Fruit fly (Drosophila melanogaster) whole organism, embryonic: ENCODE measurements around the gene RabX5.
A peak's percentile ranks its signal among the peaks of the same experiment; 100 is the strongest.

ENCODE experiments used
- Atf6 ChIP-seq: fragments of 200-800 bp; sonication (Bioruptor generic); IDR thresholded peaks from 2 replicates; pipeline ENCODE4 v1.3.6; 2022; ENCODE audit warnings: missing biosample characterization, missing genetic modification characterization
- CG10543 ChIP-seq: fragments of 200-800 bp; sonication (Bioruptor generic); optimal IDR thresholded peaks from 3 replicates; lab custom pipeline; 2017; ENCODE audit warnings: missing biosample characterization, mild to moderate bottlenecking, missing genetic modification characterization, moderate library complexity
- CG10654 ChIP-seq: fragments of 200-800 bp; sonication (Bioruptor generic); optimal IDR thresholded peaks from 2 replicates; lab custom pipeline; 2016; ENCODE audit warnings: missing biosample characterization, missing genetic modification characterization
- CG10959 ChIP-seq: fragments of 200-800 bp; sonication (Bioruptor generic); IDR thresholded peaks from 2 replicates; pipeline ENCODE4 v1.3.6; 2022; ENCODE audit warnings: missing biosample characterization, missing genetic modification characterization
- CG12071 ChIP-seq: fragments of 200-800 bp; sonication (Bioruptor generic); optimal IDR thresholded peaks from 3 replicates; lab custom pipeline; 2018; ENCODE audit warnings: missing biosample characterization, mild to moderate bottlenecking, missing genetic modification characterization
- CG15514 ChIP-seq: fragments of 200-800 bp; sonication (Bioruptor generic); optimal IDR thresholded peaks from 3 replicates; lab custom pipeline; 2017; ENCODE audit warnings: missing biosample characterization, missing genetic modification characterization, mild to moderate bottlenecking, moderate library complexity, missing genetic modification reagents
- CG16813 ChIP-seq: fragments of 200-800 bp; sonication (Bioruptor generic); IDR thresholded peaks from 3 replicates; pipeline ENCODE4 v1.3.6; 2022; ENCODE audit warnings: missing biosample characterization, missing genetic modification characterization; ENCODE audit not compliant: partially characterized antibody
- CG1792 ChIP-seq: fragments of 200-800 bp; sonication (Bioruptor generic); optimal IDR thresholded peaks from 2 replicates; lab custom pipeline; 2016; ENCODE audit warnings: missing biosample characterization, missing genetic modification characterization
- CG18619 ChIP-seq: fragments of 200-800 bp; sonication (Bioruptor generic); optimal IDR thresholded peaks from 3 replicates; lab custom pipeline; 2017; ENCODE audit warnings: missing biosample characterization, mild to moderate bottlenecking, missing genetic modification characterization
- CG32532 ChIP-seq: fragments of 200-800 bp; sonication (Bioruptor generic); IDR thresholded peaks from 2 replicates; pipeline ENCODE4 v1.3.6; 2022; ENCODE audit warnings: missing biosample characterization, missing genetic modification characterization
- CG34422 ChIP-seq: fragments of 200-800 bp; sonication (Bioruptor generic); IDR thresholded peaks from 3 replicates; pipeline ENCODE4 v1.3.6; 2022; ENCODE audit warnings: missing biosample characterization, missing genetic modification characterization
- CG3838 ChIP-seq: fragments of 200-800 bp; sonication (Bioruptor generic); optimal IDR thresholded peaks from 3 replicates; lab custom pipeline; 2016; ENCODE audit warnings: missing biosample characterization, missing genetic modification characterization
- CG3995 ChIP-seq: fragments of 200-800 bp; sonication (Bioruptor generic); optimal IDR thresholded peaks from 3 replicates; lab custom pipeline; 2016; ENCODE audit warnings: missing biosample characterization, missing genetic modification characterization
- CG43689 ChIP-seq: fragments of 200-800 bp; sonication (Bioruptor generic); IDR thresholded peaks from 2 replicates; pipeline ENCODE4 v1.3.6; 2022; ENCODE audit warnings: missing biosample characterization, missing genetic modification characterization
- CG4820 ChIP-seq: fragments of 200-800 bp; sonication (Bioruptor generic); optimal IDR thresholded peaks from 3 replicates; lab custom pipeline; 2016; ENCODE audit warnings: missing biosample characterization, missing genetic modification characterization
- CG6683 ChIP-seq: fragments of 200-800 bp; sonication (Bioruptor generic); optimal IDR thresholded peaks from 2 replicates; lab custom pipeline; 2017; ENCODE audit warnings: missing biosample characterization, mild to moderate bottlenecking, missing genetic modification characterization, missing genetic modification reagents
- CG7987 ChIP-seq: fragments of 200-800 bp; sonication (Bioruptor generic); optimal IDR thresholded peaks from 2 replicates; lab custom pipeline; 2018; ENCODE audit warnings: missing biosample characterization, mild to moderate bottlenecking, missing genetic modification characterization, moderate library complexity
- CG8944 ChIP-seq: fragments of 200-800 bp; sonication (Bioruptor generic); optimal IDR thresholded peaks from 3 replicates; lab custom pipeline; 2016; ENCODE audit warnings: missing biosample characterization, missing genetic modification characterization
- CG9609 ChIP-seq: fragments of 200-800 bp; sonication (Bioruptor generic); optimal IDR thresholded peaks from 3 replicates; lab custom pipeline; 2016; ENCODE audit warnings: missing biosample characterization, missing genetic modification characterization
- Dbx ChIP-seq: fragments of 200-800 bp; sonication (Bioruptor generic); IDR thresholded peaks from 3 replicates; pipeline ENCODE4 v1.3.6; 2022; ENCODE audit warnings: missing biosample characterization, missing genetic modification characterization
- Drgx ChIP-seq: fragments of 200-800 bp; sonication (Bioruptor generic); IDR thresholded peaks from 2 replicates; pipeline ENCODE4 v1.3.6; 2022; ENCODE audit warnings: missing biosample characterization, missing genetic modification characterization
- Eip74EF ChIP-seq, 2 experiments: fragments of 200-800 bp in 1 of 2; fragments of >200 bp in 1 of 2; sonication (Bioruptor generic) in 1 of 2; optimal IDR thresholded peaks; 2 replicates each; lab custom pipeline; 2017 to 2019; ENCODE audit warnings: missing biosample characterization in 2 of 2, missing genetic modification characterization in 2 of 2, mild to moderate bottlenecking in 1 of 2, moderate library complexity in 1 of 2
- HLH4C ChIP-seq: fragments of 200-800 bp; sonication (Bioruptor generic); IDR thresholded peaks from 3 replicates; pipeline ENCODE4 v1.3.6; 2022; ENCODE audit warnings: missing biosample characterization, missing genetic modification characterization; ENCODE audit not compliant: partially characterized antibody
- MBD-R2 ChIP-seq: fragments of 200-800 bp; sonication (Bioruptor generic); IDR thresholded peaks from 2 replicates; pipeline ENCODE4 v1.3.6; 2022; ENCODE audit warnings: missing biosample characterization, missing genetic modification characterization
- NFAT ChIP-seq: fragments of 200-800 bp; sonication (Bioruptor generic); IDR thresholded peaks from 2 replicates; pipeline ENCODE4 v1.3.6; 2022; ENCODE audit warnings: missing biosample characterization, missing genetic modification characterization
- Oaz ChIP-seq: fragments of 200-800 bp; sonication (Bioruptor generic); IDR thresholded peaks from 2 replicates; pipeline ENCODE4 v1.3.6; 2022; ENCODE audit warnings: missing biosample characterization, missing genetic modification characterization
- Oli ChIP-seq: fragments of 200-800 bp; sonication (Bioruptor generic); optimal IDR thresholded peaks from 2 replicates; lab custom pipeline; 2018; ENCODE audit warnings: missing biosample characterization, mild to moderate bottlenecking, missing genetic modification characterization, moderate library complexity
- Optix ChIP-seq: fragments of 200-800 bp; sonication (Bioruptor generic); IDR thresholded peaks from 3 replicates; pipeline ENCODE4 v1.3.6; 2022; ENCODE audit warnings: missing biosample characterization, missing genetic modification characterization
- Sin3A ChIP-seq: fragments of >200 bp; optimal IDR thresholded peaks from 2 replicates; lab custom pipeline; 2018
- Sox102F ChIP-seq: fragments of 200-800 bp; sonication (Bioruptor generic); optimal IDR thresholded peaks from 2 replicates; lab custom pipeline; 2018; ENCODE audit warnings: missing biosample characterization, mild to moderate bottlenecking, missing genetic modification characterization, moderate library complexity
- Sry-δ ChIP-seq: fragments of 200-800 bp; sonication (Bioruptor generic); optimal IDR thresholded peaks from 2 replicates; lab custom pipeline; 2016; ENCODE audit warnings: missing biosample characterization, missing genetic modification characterization
- al ChIP-seq: fragments of 200-800 bp; sonication (Bioruptor generic); IDR thresholded peaks from 2 replicates; pipeline ENCODE4 v1.3.6; 2022; ENCODE audit warnings: missing biosample characterization, missing genetic modification characterization
- bowl ChIP-seq: fragments of 200-800 bp; sonication (Bioruptor generic); IDR thresholded peaks from 2 replicates; pipeline ENCODE4 v1.3.6; 2022; ENCODE audit warnings: missing biosample characterization, missing genetic modification characterization
- croc ChIP-seq: fragments of 200-800 bp; sonication (Bioruptor generic); conservative IDR thresholded peaks from 3 replicates; pipeline ENCODE4 v1.3.6; 2022; ENCODE audit warnings: missing biosample characterization, missing genetic modification characterization
- crol ChIP-seq: fragments of 200-800 bp; sonication (Bioruptor generic); IDR thresholded peaks from 2 replicates; pipeline ENCODE4 v1.3.6; 2022; ENCODE audit warnings: missing biosample characterization, missing genetic modification characterization
- dpn ChIP-seq, 2 experiments: fragments of 200-800 bp; sonication (Bioruptor generic); optimal IDR thresholded peaks; 3 replicates each; lab custom pipeline; 2016; ENCODE audit warnings: missing biosample characterization in 2 of 2, missing genetic modification characterization in 2 of 2
- grau ChIP-seq: fragments of 200-800 bp; optimal IDR thresholded peaks from 3 replicates; lab custom pipeline; 2019; ENCODE audit warnings: missing biosample characterization, mild to moderate bottlenecking, missing genetic modification characterization, moderate library complexity
- gsb ChIP-seq: fragments of 200-800 bp; sonication (Bioruptor generic); IDR thresholded peaks from 2 replicates; pipeline ENCODE4 v1.3.6; 2022; ENCODE audit warnings: missing biosample characterization, missing genetic modification characterization
- ham ChIP-seq: fragments of 200-800 bp; sonication (Bioruptor generic); IDR thresholded peaks from 2 replicates; pipeline ENCODE4 v1.3.6; 2022; ENCODE audit warnings: missing biosample characterization, missing genetic modification characterization
- her ChIP-seq: fragments of 200-800 bp; sonication (Bioruptor generic); optimal IDR thresholded peaks from 2 replicates; lab custom pipeline; 2016; ENCODE audit warnings: missing biosample characterization, missing genetic modification characterization
- hkb ChIP-seq, 2 experiments: fragments of 200-800 bp in 1 of 2; fragments of >200 bp in 1 of 2; sonication (Bioruptor generic) in 1 of 2; IDR thresholded peaks in 1 of 2; optimal IDR thresholded peaks in 1 of 2; 2 replicates each; pipeline versions ENCODE4 v1.3.6 to Lab custom; 2017 to 2022; ENCODE audit warnings: missing biosample characterization in 1 of 2, missing genetic modification characterization in 1 of 2
- inv ChIP-seq: fragments of 200-800 bp; sonication (Bioruptor generic); IDR thresholded peaks from 2 replicates; pipeline ENCODE4 v1.3.6; 2022; ENCODE audit warnings: missing biosample characterization, missing genetic modification characterization; ENCODE audit not compliant: partially characterized antibody
- jing ChIP-seq: fragments of 200-800 bp; sonication (Bioruptor generic); optimal IDR thresholded peaks from 2 replicates; lab custom pipeline; 2018; ENCODE audit warnings: missing biosample characterization, mild to moderate bottlenecking, missing genetic modification characterization
- lbe ChIP-seq: fragments of 200-800 bp; sonication (Bioruptor generic); optimal IDR thresholded peaks from 2 replicates; lab custom pipeline; 2016; ENCODE audit warnings: missing biosample characterization, mild to moderate bottlenecking, missing genetic modification characterization
- row ChIP-seq: fragments of 200-800 bp; sonication (Bioruptor generic); IDR thresholded peaks from 3 replicates; pipeline ENCODE4 v1.3.6; 2022; ENCODE audit warnings: missing biosample characterization, missing genetic modification characterization
- shn ChIP-seq: fragments of 200-800 bp; sonication (Bioruptor generic); optimal IDR thresholded peaks from 3 replicates; lab custom pipeline; 2016; ENCODE audit warnings: missing biosample characterization, missing genetic modification characterization
- sr ChIP-seq: fragments of 200-800 bp; sonication (Bioruptor generic); IDR thresholded peaks from 3 replicates; pipeline ENCODE4 v1.3.6; 2022; ENCODE audit warnings: missing biosample characterization, missing genetic modification characterization
- stc ChIP-seq: fragments of 200-800 bp; sonication (Bioruptor generic); IDR thresholded peaks from 2 replicates; pipeline ENCODE4 v1.3.6; 2022; ENCODE audit warnings: missing biosample characterization, missing genetic modification characterization
- unpg ChIP-seq: fragments of 200-800 bp; sonication (Bioruptor generic); optimal IDR thresholded peaks from 3 replicates; lab custom pipeline; 2018; ENCODE audit warnings: missing biosample characterization, mild to moderate bottlenecking, missing genetic modification characterization, moderate library complexity
- zfh2 ChIP-seq: fragments of 200-800 bp; sonication (Bioruptor generic); optimal IDR thresholded peaks from 2 replicates; lab custom pipeline; 2016; ENCODE audit warnings: missing biosample characterization, missing genetic modification characterization

The RabX5 gene

dm6 chr3L:1639185-1639812 lies 30.6 kb downstream of the RabX5 start, which contains the start of the genes Mettl2 and Bgb (continued):
- TF ChIP-seq row (GFP tag; lab: Robert Waterston, UW), result peak; percentile 95
- TF ChIP-seq CG10959, result peak; percentile 67
- TF ChIP-seq stc, result 0 out of 2 replicates have a peak, but pooled peaks have one; percentile 39
- TF ChIP-seq Atf6 (GFP tag; lab: Robert Waterston, UW), result peak; percentile 52; the same call in 1 of the 2 replicates
- no peak for TF ChIP-seq CG3838 (GFP tag; lab: Kevin White, UChicago)
- TF ChIP-seq sr (GFP tag; lab: Robert Waterston, UW), result no peak
- peak; percentile 81 for TF ChIP-seq CG9609 (GFP tag; lab: Kevin White, UChicago)
- TF ChIP-seq zfh2, result peak; percentile 91
- peak; percentile 60 for TF ChIP-seq Sox102F
- TF ChIP-seq Oaz (GFP tag; lab: Robert Waterston, UW), result peak; percentile 49
- TF ChIP-seq ham (GFP tag; lab: Robert Waterston, UW), result 0 out of 2 replicates have a peak, but pooled peaks have one; percentile 31
- TF ChIP-seq Eip74EF (GFP tag; optimal IDR thresholded peaks at IDR 0.05; lab: Kevin White, UChicago), result no peak
- TF ChIP-seq HLH4C (GFP tag; lab: Robert Waterston, UW), result peak; percentile 56; the same call in 2 of the 3 replicates
- TF ChIP-seq CG12071 (GFP tag; lab: Kevin White, UChicago), result no peak
- TF ChIP-seq croc, result peak; percentile 67
- peak; percentile 81 for TF ChIP-seq Dbx (GFP tag; lab: Robert Waterston, UW)
- TF ChIP-seq CG34422 (GFP tag; lab: Robert Waterston, UW), result peak; percentile 81
- no peak for TF ChIP-seq gsb
- no peak for TF ChIP-seq CG43689 (GFP tag; lab: Robert Waterston, UW)
- TF ChIP-seq hkb (optimal IDR thresholded peaks at IDR 0.05; lab: Kevin White, UChicago), result peak; percentile 64
- TF ChIP-seq hkb (GFP tag; IDR thresholded peaks at IDR 0.05; lab: Robert Waterston, UW), result peak; percentile 37; the same call in 1 of the 2 replicates
- TF ChIP-seq dpn (GFP tag; optimal IDR thresholded peaks at IDR 0.05; lab: Kevin White, UChicago), result peak; percentile 79 to 81
- peak; percentile 84 for TF ChIP-seq inv (GFP tag; lab: Robert Waterston, UW)
- TF ChIP-seq NFAT (GFP tag; lab: Robert Waterston, UW), result peak; percentile 64
- TF ChIP-seq MBD-R2 (GFP tag; lab: Robert Waterston, UW), result peak; percentile 51
- TF ChIP-seq her (GFP tag; lab: Kevin White, UChicago), result peak; percentile 46
- peak; percentile 88 for TF ChIP-seq al
- peak; percentile 56 for TF ChIP-seq CG18619 (GFP tag; lab: Kevin White, UChicago)
- no peak for TF ChIP-seq bowl (GFP tag; lab: Robert Waterston, UW)
- peak; percentile 77 for TF ChIP-seq grau (tag; lab: Kevin White, UChicago)
- TF ChIP-seq jing (GFP tag; lab: Kevin White, UChicago), result no peak
- TF ChIP-seq CG4820 (GFP tag; lab: Kevin White, UChicago), result peak; percentile 80
- peak; percentile 96 for TF ChIP-seq Sry-δ (GFP tag; lab: Kevin White, UChicago)
- TF ChIP-seq CG10654, result peak; percentile 68
- TF ChIP-seq CG3995 (GFP tag; lab: Kevin White, UChicago), result peak; percentile 35
- peak; percentile 26 for TF ChIP-seq CG6683 (GFP tag; lab: Kevin White, UChicago)
- TF ChIP-seq shn (GFP tag; lab: Kevin White, UChicago), result peak; percentile 77
- peak; percentile 51 for TF ChIP-seq CG10543 (GFP tag; lab: Kevin White, UChicago)
- TF ChIP-seq CG15514 (GFP tag; lab: Kevin White, UChicago), result peak; percentile 83
- peak; percentile 71 for TF ChIP-seq unpg (GFP tag; lab: Kevin White, UChicago)
- no peak for TF ChIP-seq crol (GFP tag; lab: Robert Waterston, UW)
- peak; percentile 84 for TF ChIP-seq CG16813 (GFP tag; lab: Robert Waterston, UW)
- peak; percentile 73 for TF ChIP-seq CG8944
- TF ChIP-seq Drgx (GFP tag; lab: Robert Waterston, UW), result peak; percentile 43; the same call in 1 of the 2 replicates
- TF ChIP-seq CG32532, result peak; percentile 83
- TF ChIP-seq CG7987 (GFP tag; lab: Kevin White, UChicago), result no peak
- peak; percentile 66 for TF ChIP-seq Oli
- TF ChIP-seq lbe (GFP tag; lab: Kevin White, UChicago), result peak; percentile 2
- peak; percentile 74 for TF ChIP-seq CG1792 (GFP tag; lab: Kevin White, UChicago)
- peak; percentile 95 for TF ChIP-seq Sin3A (lab: Kevin White, UChicago)
- peak; percentile 52; the same call in 1 of the 3 replicates for TF ChIP-seq Optix (GFP tag; lab: Robert Waterston, UW)
